Worm (Caenorhabditis elegans): ENCODE data around the gene Y48D7A.1.

- no peak for TF ChIP-seq nhr-28 (tag; optimal IDR thresholded peaks at IDR 0.05)
- TF ChIP-seq mls-2 (tag; optimal IDR thresholded peaks at IDR 0.05): no peak
- no peak for TF ChIP-seq pha-4 (tag; optimal IDR thresholded peaks at IDR 0.05)
- no peak for TF ChIP-seq unc-62 (GFP tag; optimal IDR thresholded peaks at IDR 0.05)
- no peak for TF ChIP-seq nhr-12 (tag; optimal IDR thresholded peaks at IDR 0.05)
- no peak for TF ChIP-seq nhr-237 (tag; optimal IDR thresholded peaks at IDR 0.05)
- no peak for TF ChIP-seq bed-3 (GFP tag; optimal IDR thresholded peaks at IDR 0.05)
- no peak for TF ChIP-seq lin-13 (tag; optimal IDR thresholded peaks at IDR 0.05)
- no peak for TF ChIP-seq mep-1 (tag; optimal IDR thresholded peaks at IDR 0.05)
- TF ChIP-seq nhr-76 (tag; optimal IDR thresholded peaks at IDR 0.05): no peak
These were observed 39.4 kb downstream of the Y48D7A.1 start for ce11 chrX:3048696-3049095.
